Worm (Caenorhabditis elegans): ENCODE data around the gene B0222.1.

ce11 chrV:9181669-9182250 lies 47.7 kb downstream of the B0222.1 start, which contains the start of gene ptr-1:
- TF ChIP-seq peb-1 (tag; optimal IDR thresholded peaks at IDR 0.05) (no peak), ceh-82 (tag; optimal IDR thresholded peaks at IDR 0.05) (no peak), snpc-4 (tag; optimal IDR thresholded peaks at IDR 0.05) (no peak), skn-1 (tag; optimal IDR thresholded peaks at IDR 0.05) (no peak), ztf-4 (tag; optimal IDR thresholded peaks at IDR 0.05) (no peak), egl-27 (tag; optimal IDR thresholded peaks at IDR 0.05) (no peak), nhr-77 (tag; optimal IDR thresholded peaks at IDR 0.05) (no peak)
